Worm (Caenorhabditis elegans): ENCODE data around the gene frpr-1.

frpr-1 gene

ce11 chrX:8157132-8157531 is 27.7 kb upstream of the frpr-1 start:
- TF ChIP-seq ama-1 (optimal IDR thresholded peaks at IDR 0.05) (no peak), ets-7 (tag; optimal IDR thresholded peaks at IDR 0.05) (no peak), hmbx-1 (tag; optimal IDR thresholded peaks at IDR 0.05) (no peak), scrt-1 (GFP tag; IDR thresholded peaks at IDR 0.05) (no peak), aly-1 (tag; optimal IDR thresholded peaks at IDR 0.05) (no peak), hnd-1 (tag; optimal IDR thresholded peaks at IDR 0.05) (no peak), tbx-11 (GFP tag; IDR thresholded peaks at IDR 0.05) (no peak), tra-4 (tag; optimal IDR thresholded peaks at IDR 0.05) (no peak), tbx-37 (GFP tag; conservative IDR thresholded peaks at IDR 0.05) (no peak), F13C5.2 (tag; optimal IDR thresholded peaks at IDR 0.05) (no peak), B0310.2 (tag; optimal IDR thresholded peaks at IDR 0.05) (no peak), flt-1 (GFP tag; IDR thresholded peaks at IDR 0.05) (peak; percentile 59; the same call in 1 of the 2 replicates), ceh-13 (GFP tag; optimal IDR thresholded peaks at IDR 0.05) (no peak), hmg-4 (GFP tag; optimal IDR thresholded peaks at IDR 0.05) (peak; percentile 73), ceh-36 (tag; optimal IDR thresholded peaks at IDR 0.05) (no peak), pes-1 (GFP tag; IDR thresholded peaks at IDR 0.05) (peak; percentile 31; the same call in 1 of the 2 replicates), sea-1 (GFP tag; conservative IDR thresholded peaks at IDR 0.05) (peak; percentile 65; the same call in 1 of the 2 replicates)

ce11 chrX:8156502-8156901 is 27.1 kb upstream of the frpr-1 start:
- 0 out of 2 replicates have a peak, but pooled peaks have one; percentile 21 for TF ChIP-seq tbx-37 (GFP tag; conservative IDR thresholded peaks at IDR 0.05)
- TF ChIP-seq B0310.2 (tag; optimal IDR thresholded peaks at IDR 0.05) = no peak
- 0 out of 2 replicates have a peak, but pooled peaks have one; percentile 27 for TF ChIP-seq tbx-11 (GFP tag; IDR thresholded peaks at IDR 0.05)
- TF ChIP-seq F13C5.2 (tag; optimal IDR thresholded peaks at IDR 0.05) = no peak
- 0 out of 2 replicates have a peak, but pooled peaks have one; percentile 37 for TF ChIP-seq flt-1 (GFP tag; IDR thresholded peaks at IDR 0.05)
- peak; percentile 45 for TF ChIP-seq sea-1 (GFP tag; conservative IDR thresholded peaks at IDR 0.05)
- TF ChIP-seq pes-1 (GFP tag; IDR thresholded peaks at IDR 0.05) = 0 out of 2 replicates have a peak, but pooled peaks have one; percentile 30

- TF ChIP-seq tbx-37 (GFP tag; conservative IDR thresholded peaks at IDR 0.05) = peak; percentile 94
- TF ChIP-seq tbx-11 (GFP tag; IDR thresholded peaks at IDR 0.05) = peak; percentile 91
- TF ChIP-seq hnd-1 (tag; optimal IDR thresholded peaks at IDR 0.05) = peak; percentile 46
- peak; percentile 78 for TF ChIP-seq F13C5.2 (tag; optimal IDR thresholded peaks at IDR 0.05)
- TF ChIP-seq pes-1 (GFP tag; IDR thresholded peaks at IDR 0.05) = peak; percentile 98
- TF ChIP-seq hmg-4 (GFP tag; optimal IDR thresholded peaks at IDR 0.05) = peak; percentile 97
- no peak for TF ChIP-seq aly-1 (tag; optimal IDR thresholded peaks at IDR 0.05)
- peak; percentile 83 for TF ChIP-seq ceh-13 (GFP tag; optimal IDR thresholded peaks at IDR 0.05)
- peak; percentile 87 for TF ChIP-seq B0310.2 (tag; optimal IDR thresholded peaks at IDR 0.05)
- peak; percentile 99 for TF ChIP-seq sea-1 (GFP tag; conservative IDR thresholded peaks at IDR 0.05)
- TF ChIP-seq tra-4 (tag; optimal IDR thresholded peaks at IDR 0.05) = peak; percentile 68
- TF ChIP-seq hmbx-1 (tag; optimal IDR thresholded peaks at IDR 0.05) = peak; percentile 71
- TF ChIP-seq ceh-36 (tag; optimal IDR thresholded peaks at IDR 0.05) = peak; percentile 93
- no peak for TF ChIP-seq ama-1 (optimal IDR thresholded peaks at IDR 0.05)
- TF ChIP-seq flt-1 (GFP tag; IDR thresholded peaks at IDR 0.05) = peak; percentile 96
- TF ChIP-seq scrt-1 (GFP tag; IDR thresholded peaks at IDR 0.05) = peak; percentile 97
- peak; percentile 46 for TF ChIP-seq ets-7 (tag; optimal IDR thresholded peaks at IDR 0.05)
These were observed 26.5 kb upstream of the frpr-1 start for ce11 chrX:8155969-8156368.

ce11 chrX:8155447-8155877 is 26.0 kb upstream of the frpr-1 start:
- TF ChIP-seq flt-1 (GFP tag; IDR thresholded peaks at IDR 0.05) (peak; percentile 83), pes-1 (GFP tag; IDR thresholded peaks at IDR 0.05) (peak; percentile 81), scrt-1 (GFP tag; IDR thresholded peaks at IDR 0.05) (peak; percentile 61), tbx-37 (GFP tag; conservative IDR thresholded peaks at IDR 0.05) (peak; percentile 79), tbx-11 (GFP tag; IDR thresholded peaks at IDR 0.05) (peak; percentile 58)

- TF ChIP-seq hmbx-1 (tag; optimal IDR thresholded peaks at IDR 0.05) (no peak), hmg-4 (GFP tag; optimal IDR thresholded peaks at IDR 0.05) (peak; percentile 43), ets-7 (tag; optimal IDR thresholded peaks at IDR 0.05) (no peak), aly-1 (tag; optimal IDR thresholded peaks at IDR 0.05) (no peak), pes-1 (GFP tag; IDR thresholded peaks at IDR 0.05) (no peak), scrt-1 (GFP tag; IDR thresholded peaks at IDR 0.05) (no peak)
These were observed 22.0 kb upstream of the frpr-1 start for ce11 chrX:8151409-8151808.

ce11 chrX:8150621-8151020 is 21.2 kb upstream of the frpr-1 start, which contains the start of gene F22F1.2:
TSS of gene F22F1.2 (minus strand) at chrX:8150721.
- TF ChIP-seq ets-7 (tag; optimal IDR thresholded peaks at IDR 0.05) = no peak
- no peak for TF ChIP-seq sea-1 (GFP tag; conservative IDR thresholded peaks at IDR 0.05)
- TF ChIP-seq tbx-11 (GFP tag; IDR thresholded peaks at IDR 0.05) = no peak
- no peak for TF ChIP-seq hnd-1 (tag; optimal IDR thresholded peaks at IDR 0.05)
- no peak for TF ChIP-seq aly-1 (tag; optimal IDR thresholded peaks at IDR 0.05)
- TF ChIP-seq tbx-37 (GFP tag; conservative IDR thresholded peaks at IDR 0.05) = no peak
- TF ChIP-seq scrt-1 (GFP tag; IDR thresholded peaks at IDR 0.05) = no peak
- TF ChIP-seq F13C5.2 (tag; optimal IDR thresholded peaks at IDR 0.05) = no peak
- TF ChIP-seq ceh-13 (GFP tag; optimal IDR thresholded peaks at IDR 0.05) = no peak
- TF ChIP-seq flt-1 (GFP tag; IDR thresholded peaks at IDR 0.05) = no peak
- TF ChIP-seq ceh-36 (tag; optimal IDR thresholded peaks at IDR 0.05) = no peak
- no peak for TF ChIP-seq tra-4 (tag; optimal IDR thresholded peaks at IDR 0.05)
- no peak for TF ChIP-seq B0310.2 (tag; optimal IDR thresholded peaks at IDR 0.05)
- TF ChIP-seq ama-1 (optimal IDR thresholded peaks at IDR 0.05) = no peak
- TF ChIP-seq pes-1 (GFP tag; IDR thresholded peaks at IDR 0.05) = no peak

ce11 chrX:8148993-8149392 is 19.6 kb upstream of the frpr-1 start:
- TF ChIP-seq pes-1 (GFP tag; IDR thresholded peaks at IDR 0.05) (no peak), flt-1 (GFP tag; IDR thresholded peaks at IDR 0.05) (no peak), B0310.2 (tag; optimal IDR thresholded peaks at IDR 0.05) (no peak), hnd-1 (tag; optimal IDR thresholded peaks at IDR 0.05) (no peak), scrt-1 (GFP tag; IDR thresholded peaks at IDR 0.05) (no peak), sea-1 (GFP tag; conservative IDR thresholded peaks at IDR 0.05) (no peak), tbx-37 (GFP tag; conservative IDR thresholded peaks at IDR 0.05) (no peak), aly-1 (tag; optimal IDR thresholded peaks at IDR 0.05) (no peak), hmbx-1 (tag; optimal IDR thresholded peaks at IDR 0.05) (no peak), F13C5.2 (tag; optimal IDR thresholded peaks at IDR 0.05) (no peak), tbx-11 (GFP tag; IDR thresholded peaks at IDR 0.05) (no peak)
